Fruit fly (Drosophila melanogaster) whole organism, wandering third instar larva: ENCODE data around the gene Imp.

Experiments used
- Jra ChIP-seq: sonication (Bioruptor generic); optimal IDR thresholded peaks from 2 replicates; lab custom pipeline; 2016; ENCODE audit warnings: missing biosample characterization, missing genetic modification characterization
- psq ChIP-seq: fragments of 200-800 bp; sonication (Bioruptor generic); optimal IDR thresholded peaks from 3 replicates; lab custom pipeline; 2017; ENCODE audit warnings: missing biosample characterization, mild to moderate bottlenecking, missing genetic modification characterization, moderate library complexity
- rgr ChIP-seq: fragments of 200-800 bp; sonication (Bioruptor generic); optimal IDR thresholded peaks from 3 replicates; lab custom pipeline; 2016; ENCODE audit warnings: missing biosample characterization, mild to moderate bottlenecking, missing genetic modification characterization

- TF ChIP-seq psq (GFP tag; lab: Kevin White, UChicago) (no peak), Jra (no peak), rgr (GFP tag; lab: Kevin White, UChicago) (no peak)
These were observed 10.0 kb downstream of the Imp start for dm6 chrX:10814113-10814512.
